Fruit fly (Drosophila melanogaster): ENCODE data around the gene Sfp24Bc.

Sfp24Bc gene

DNA sequence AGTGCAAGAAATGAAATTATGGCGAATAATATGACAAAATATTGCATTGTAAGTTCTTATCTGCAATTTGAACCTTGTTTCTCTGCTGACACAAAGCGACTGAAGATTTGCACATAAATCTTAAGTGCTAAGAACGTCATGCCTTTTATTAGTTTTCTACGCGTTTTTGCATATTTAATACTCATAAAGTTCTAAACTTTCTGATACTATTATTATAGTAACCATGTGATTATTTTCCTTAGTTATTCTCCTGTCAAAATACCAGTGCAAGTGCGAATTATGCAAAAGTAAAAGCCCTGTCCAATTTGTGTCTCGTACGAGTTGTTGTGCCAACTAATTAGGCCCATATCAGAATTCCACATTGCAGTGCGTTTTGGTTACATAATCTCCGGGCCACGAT is at the start of gene Sfp24Bc:
Gene Sfp24Bc (minus strand): TSS at position 101 of the 400 bp plus-strand sequence.
- TF ChIP-seq Hr96 (GFP tag; optimal IDR thresholded peaks at IDR 0.05) (no peak), CG7045 (GFP tag; optimal IDR thresholded peaks at IDR 0.05) (no peak), CG5204 (GFP tag; optimal IDR thresholded peaks at IDR 0.05) (no peak), CG11617 (GFP tag; optimal IDR thresholded peaks at IDR 0.05) (no peak), toe (GFP tag; optimal IDR thresholded peaks at IDR 0.05) (no peak), bab1 (GFP tag; optimal IDR thresholded peaks at IDR 0.05) (no peak), ovo (GFP tag; optimal IDR thresholded peaks at IDR 0.05) (no peak), cic (GFP tag; optimal IDR thresholded peaks at IDR 0.05) (no peak), kay (GFP tag; ENCODE audit: borderline replicate concordance) (no peak), CG1620 (GFP tag; optimal IDR thresholded peaks at IDR 0.05) (no peak), CG7101 (tag; optimal IDR thresholded peaks at IDR 0.05) (no peak), cnc (optimal IDR thresholded peaks at IDR 0.05) (no peak), CG33017 (tag; optimal IDR thresholded peaks at IDR 0.05) (no peak), pad (GFP tag; optimal IDR thresholded peaks at IDR 0.05) (no peak), CG12768 (GFP tag; optimal IDR thresholded peaks at IDR 0.05) (no peak), Crg-1 (GFP tag; optimal IDR thresholded peaks at IDR 0.05) (no peak)

DNA sequence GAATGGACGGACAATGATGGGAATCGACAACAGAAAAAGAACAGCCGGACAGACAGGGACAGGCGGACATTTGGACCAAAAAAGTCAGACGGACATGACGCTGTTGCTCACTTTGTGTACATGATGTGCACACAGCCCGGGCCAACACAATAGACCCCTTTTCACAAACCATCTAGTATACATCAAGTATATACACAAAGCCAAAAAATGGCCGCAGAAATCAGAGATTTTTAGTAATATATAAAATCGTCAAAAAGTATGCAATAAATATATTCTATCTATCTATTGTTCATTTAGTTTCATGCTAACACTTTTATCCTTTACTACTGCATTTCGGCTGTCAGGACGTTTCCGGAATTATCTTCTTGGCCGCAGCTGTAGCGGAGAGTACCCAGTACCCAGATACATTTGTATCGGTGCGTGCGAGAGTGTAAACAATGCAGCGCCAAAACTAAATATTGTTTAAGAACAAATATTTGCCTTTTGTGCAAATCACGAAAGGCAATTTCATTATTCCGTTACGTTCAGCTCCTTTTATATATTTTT is 49.1 kb upstream of the Sfp24Bc start:
- peak; percentile 5 for TF ChIP-seq CG5204 (GFP tag; optimal IDR thresholded peaks at IDR 0.05)
- TF ChIP-seq CG14711 (tag; optimal IDR thresholded peaks at IDR 0.05): no peak

DNA sequence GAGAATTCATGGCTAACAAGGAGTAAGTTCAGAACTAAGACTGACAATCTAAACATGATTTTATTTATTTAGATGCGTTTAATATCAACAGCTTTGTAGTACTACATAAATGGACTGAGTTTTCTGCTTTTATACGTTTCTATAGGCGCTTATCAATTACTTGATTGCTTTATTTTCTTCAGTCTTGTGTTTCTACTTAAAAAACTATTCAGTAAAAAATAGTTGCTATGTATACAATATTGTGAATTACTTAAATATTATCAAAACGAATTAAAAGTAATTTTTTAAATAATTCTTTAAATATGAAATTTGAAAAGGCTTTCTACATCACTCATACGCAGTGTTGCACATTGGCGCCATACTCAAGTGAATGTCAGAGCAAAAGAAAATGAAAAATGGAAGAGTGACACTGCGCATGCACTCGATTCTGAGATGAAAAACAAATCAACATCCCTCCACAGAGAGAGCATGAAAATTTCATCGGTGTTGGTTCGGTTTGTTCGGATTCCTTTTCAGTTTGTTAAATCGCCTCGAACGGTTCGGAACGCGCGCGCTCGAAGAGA is 47.4 kb upstream of the Sfp24Bc start, which contains the start of the genes lectin-24A and Shaw:
Gene lectin-24A (minus strand): TSS at position 101 of the 563 bp plus-strand sequence.
Gene Shaw (plus strand): TSS at position 513 of the 563 bp plus-strand sequence.
- TF ChIP-seq tj (GFP tag; optimal IDR thresholded peaks at IDR 0.05): no peak
- no peak for TF ChIP-seq CG33017 (tag; optimal IDR thresholded peaks at IDR 0.05)
- no peak for TF ChIP-seq Clk (GFP tag; optimal IDR thresholded peaks at IDR 0.05)
- no peak for TF ChIP-seq CG7101 (tag; optimal IDR thresholded peaks at IDR 0.05)
- TF ChIP-seq pad (GFP tag; optimal IDR thresholded peaks at IDR 0.05): no peak
- TF ChIP-seq CG14711 (tag; optimal IDR thresholded peaks at IDR 0.05): no peak
- TF ChIP-seq Mnt (GFP tag; optimal IDR thresholded peaks at IDR 0.05): no peak
- no peak for TF ChIP-seq Hr96 (GFP tag; optimal IDR thresholded peaks at IDR 0.05)
- no peak for TF ChIP-seq toe (GFP tag; optimal IDR thresholded peaks at IDR 0.05)
- TF ChIP-seq cnc (optimal IDR thresholded peaks at IDR 0.05): no peak
- TF ChIP-seq CG11617 (GFP tag; optimal IDR thresholded peaks at IDR 0.05): no peak

DNA sequence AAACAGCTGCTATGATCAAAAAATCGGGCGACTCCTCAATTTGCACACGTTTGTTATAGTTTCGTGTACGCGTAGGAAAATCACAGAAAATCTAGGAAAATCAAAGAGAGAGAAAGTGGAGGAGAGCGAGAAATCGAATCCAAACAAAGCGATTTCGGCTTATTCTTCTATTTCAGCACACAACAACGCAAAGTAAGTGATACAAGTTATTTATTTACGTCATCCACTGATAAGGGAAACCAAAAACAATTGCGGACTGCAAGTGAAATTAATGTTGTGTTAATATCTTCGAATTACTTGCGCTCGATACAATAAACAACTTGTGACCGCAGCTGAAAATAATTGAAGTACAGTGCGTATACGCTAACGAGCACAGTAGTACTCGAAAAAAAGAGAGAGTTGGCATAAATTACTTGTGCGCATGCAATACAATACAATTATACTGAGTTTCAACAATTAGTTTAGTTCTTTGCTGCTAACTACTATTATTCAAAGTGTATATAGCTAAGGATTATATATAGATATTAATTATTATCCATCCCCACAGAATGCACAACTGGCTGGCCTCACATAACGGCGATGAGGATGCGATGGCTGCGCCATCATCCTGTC is 43.3 kb upstream of the Sfp24Bc start:
- TF ChIP-seq cnc (optimal IDR thresholded peaks at IDR 0.05) (no peak), cic (GFP tag; optimal IDR thresholded peaks at IDR 0.05) (no peak), CG7101 (tag; optimal IDR thresholded peaks at IDR 0.05) (no peak), bab1 (GFP tag; optimal IDR thresholded peaks at IDR 0.05) (no peak), CG14711 (tag; optimal IDR thresholded peaks at IDR 0.05) (no peak), tj (GFP tag; optimal IDR thresholded peaks at IDR 0.05) (no peak), CG7045 (GFP tag; optimal IDR thresholded peaks at IDR 0.05) (no peak), kay (GFP tag; ENCODE audit: borderline replicate concordance) (no peak), CG5204 (GFP tag; optimal IDR thresholded peaks at IDR 0.05) (no peak), Clk (GFP tag; optimal IDR thresholded peaks at IDR 0.05) (no peak), CG12768 (GFP tag; optimal IDR thresholded peaks at IDR 0.05) (no peak)

DNA sequence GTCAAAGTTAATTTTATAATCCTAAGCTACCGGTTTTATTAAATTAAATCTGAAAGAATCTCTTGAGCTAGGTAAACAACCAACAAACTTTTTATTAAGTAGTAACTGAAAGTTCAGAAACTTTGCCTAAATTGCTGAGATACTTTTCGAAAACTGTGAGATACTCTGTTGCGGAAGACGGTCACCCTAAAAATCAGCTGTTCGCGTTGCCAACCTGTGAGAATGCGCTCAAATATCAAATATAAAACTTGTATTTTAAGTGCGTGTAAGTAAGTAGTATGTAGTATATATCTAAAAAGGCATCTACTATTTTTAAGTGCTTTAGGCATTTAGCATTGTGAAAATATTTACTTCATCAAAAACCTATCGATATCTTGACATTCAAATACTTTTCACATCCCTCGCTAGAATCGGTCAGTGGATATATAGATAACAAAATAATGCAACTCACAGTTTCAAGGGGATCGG is 42.6 kb upstream of the Sfp24Bc start, which contains the start of the genes CG31955 and CG2818:
Gene CG31955 (minus strand): TSS at position 157 of the 468 bp plus-strand sequence.
Gene CG2818 (plus strand): TSS at position 412 of the 468 bp plus-strand sequence.
- TF ChIP-seq bab1 (GFP tag; optimal IDR thresholded peaks at IDR 0.05) (no peak), toe (GFP tag; optimal IDR thresholded peaks at IDR 0.05) (peak; percentile 36), CG7045 (GFP tag; optimal IDR thresholded peaks at IDR 0.05) (no peak), CG14711 (tag; optimal IDR thresholded peaks at IDR 0.05) (peak; percentile 29), tj (GFP tag; optimal IDR thresholded peaks at IDR 0.05) (peak; percentile 35), Hr96 (GFP tag; optimal IDR thresholded peaks at IDR 0.05) (peak; percentile 52), CG11617 (GFP tag; optimal IDR thresholded peaks at IDR 0.05) (peak; percentile 15), CG1620 (GFP tag; optimal IDR thresholded peaks at IDR 0.05) (peak; percentile 6), kay (GFP tag; ENCODE audit: borderline replicate concordance) (peak; percentile 96), ovo (GFP tag; optimal IDR thresholded peaks at IDR 0.05) (peak; percentile 31), cnc (optimal IDR thresholded peaks at IDR 0.05) (no peak), CG12768 (GFP tag; optimal IDR thresholded peaks at IDR 0.05) (no peak), CG5204 (GFP tag; optimal IDR thresholded peaks at IDR 0.05) (peak; percentile 55), pad (GFP tag; optimal IDR thresholded peaks at IDR 0.05) (peak; percentile 95)

DNA sequence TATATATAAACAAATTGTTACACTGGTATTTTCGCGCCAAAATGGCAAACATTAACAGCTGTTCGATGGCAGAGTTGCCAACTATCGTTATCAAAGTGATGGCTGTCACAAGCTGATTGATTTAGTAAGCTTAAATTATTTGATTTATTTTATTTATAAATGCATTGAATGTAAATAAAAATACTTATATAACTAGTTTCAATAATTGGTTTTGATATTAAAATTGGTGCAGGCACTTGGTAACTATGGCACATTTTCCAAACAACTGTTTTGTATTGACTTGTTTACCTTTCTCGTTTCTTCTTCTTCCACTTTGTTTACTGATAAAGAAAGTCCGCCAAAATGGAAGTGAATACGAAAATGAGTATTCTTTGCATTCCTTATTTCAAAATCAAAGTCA is 41.3 kb upstream of the Sfp24Bc start, which contains the start of gene cutlet:
Gene cutlet (minus strand): TSS at position 84 of the 400 bp plus-strand sequence.
- peak; percentile 16 for TF ChIP-seq CG1620 (GFP tag; optimal IDR thresholded peaks at IDR 0.05)
- TF ChIP-seq CG7101 (tag; optimal IDR thresholded peaks at IDR 0.05): no peak
- no peak for TF ChIP-seq tj (GFP tag; optimal IDR thresholded peaks at IDR 0.05)
- peak; percentile 32 for TF ChIP-seq bab1 (GFP tag; optimal IDR thresholded peaks at IDR 0.05)
- peak; percentile 1 for TF ChIP-seq pad (GFP tag; optimal IDR thresholded peaks at IDR 0.05)
- peak; percentile 90 for TF ChIP-seq CG14711 (tag; optimal IDR thresholded peaks at IDR 0.05)
- peak; percentile 87 for TF ChIP-seq kay (GFP tag; ENCODE audit: borderline replicate concordance)

Measured in whole organism, adult.